Worm (Caenorhabditis elegans) whole organism, late embryonic: ENCODE data around the gene Y62H9A.7.
A peak's percentile ranks its signal among the peaks of the same experiment; 100 is the strongest.

Experiments
- C08G9.2 ChIP-seq: sonication (generic microtip); optimal IDR thresholded peaks from 2 replicates; lab custom pipeline; 2016; ENCODE audit warnings: mild to moderate bottlenecking, missing genetic modification characterization, moderate library complexity, missing compliant biosample characterization
- C38D4.7 ChIP-seq: fragments of 200-800 bp; sonication (Bioruptor generic); optimal IDR thresholded peaks from 2 replicates; lab custom pipeline; 2018; ENCODE audit warnings: mild to moderate bottlenecking, missing genetic modification characterization, moderate library complexity, missing compliant biosample characterization
- K09A11.1 ChIP-seq: sonication (generic microtip); optimal IDR thresholded peaks from 2 replicates; lab custom pipeline; 2017; ENCODE audit warnings: antibody characterized with exemption, mild to moderate bottlenecking, missing genetic modification characterization, missing compliant biosample characterization; ENCODE audit not compliant: insufficient read depth
- ceh-14 ChIP-seq: sonication (generic microtip); optimal IDR thresholded peaks from 2 replicates; lab custom pipeline; 2016; ENCODE audit warnings: missing genotype, missing genetic modification characterization, missing compliant biosample characterization
- ceh-2 ChIP-seq: sonication (generic microtip); optimal IDR thresholded peaks from 2 replicates; lab custom pipeline; 2016; ENCODE audit warnings: missing genotype, missing genetic modification characterization, missing compliant biosample characterization
- ceh-22 ChIP-seq: sonication (generic microtip); optimal IDR thresholded peaks from 2 replicates; lab custom pipeline; 2017; ENCODE audit warnings: missing biosample characterization, missing genetic modification characterization
- ceh-30 ChIP-seq: fragments of 150-350 bp; optimal IDR thresholded peaks from 2 replicates; lab custom pipeline; 2014; ENCODE audit warnings: missing biosample characterization, missing genetic modification characterization
- ceh-45 ChIP-seq: fragments of 200-800 bp; sonication (Bioruptor generic); IDR thresholded peaks from 2 replicates; pipeline ENCODE4 v1.3.6; 2022; ENCODE audit warnings: missing genetic modification reagents, missing genetic modification characterization, missing compliant biosample characterization
- ceh-48 ChIP-seq: sonication (generic microtip); optimal IDR thresholded peaks from 2 replicates; lab custom pipeline; 2016; ENCODE audit warnings: missing genetic modification characterization, inconsistent platforms, missing compliant biosample characterization
- ceh-9 ChIP-seq: sonication (generic microtip); optimal IDR thresholded peaks from 2 replicates; lab custom pipeline; 2016; ENCODE audit warnings: mild to moderate bottlenecking, missing genetic modification characterization, inconsistent platforms, missing compliant biosample characterization
- che-1 ChIP-seq: sonication (generic microtip); optimal IDR thresholded peaks from 2 replicates; lab custom pipeline; 2016; ENCODE audit warnings: mild to moderate bottlenecking, missing genetic modification characterization, missing compliant biosample characterization
- dmd-4 ChIP-seq: sonication (generic microtip); optimal IDR thresholded peaks from 2 replicates; lab custom pipeline; 2016; ENCODE audit warnings: borderline replicate concordance, missing genetic modification characterization, missing compliant biosample characterization
- elt-2 ChIP-seq: sonication (generic microtip); optimal IDR thresholded peaks from 2 replicates; lab custom pipeline; 2016; ENCODE audit warnings: missing genetic modification reagents, missing genetic modification characterization, missing compliant biosample characterization
- ets-4 ChIP-seq: sonication (generic microtip); optimal IDR thresholded peaks from 2 replicates; lab custom pipeline; 2016; ENCODE audit warnings: missing genetic modification characterization, missing compliant biosample characterization
- fax-1 ChIP-seq: sonication (generic microtip); optimal IDR thresholded peaks from 2 replicates; lab custom pipeline; 2016; ENCODE audit warnings: missing genotype, missing genetic modification characterization, missing compliant biosample characterization
- fkh-10 ChIP-seq: fragments of 150-350 bp; optimal IDR thresholded peaks from 2 replicates; lab custom pipeline; 2014; ENCODE audit warnings: missing biosample characterization, missing genetic modification reagents, missing genetic modification characterization
- gmeb-2 ChIP-seq: sonication (generic microtip); optimal IDR thresholded peaks from 2 replicates; lab custom pipeline; 2016; ENCODE audit warnings: missing genetic modification characterization, inconsistent platforms, missing compliant biosample characterization
- hlh-15 ChIP-seq: sonication (generic microtip); optimal IDR thresholded peaks from 2 replicates; lab custom pipeline; 2016; ENCODE audit warnings: missing genetic modification characterization, missing compliant biosample characterization
- hlh-30 ChIP-seq: sonication (generic microtip); optimal IDR thresholded peaks from 2 replicates; lab custom pipeline; 2017; ENCODE audit warnings: antibody characterized with exemption, missing genetic modification characterization, missing compliant biosample characterization; ENCODE audit not compliant: insufficient read depth
- hlh-6 ChIP-seq: sonication (generic microtip); optimal IDR thresholded peaks from 2 replicates; lab custom pipeline; 2016; ENCODE audit warnings: missing genotype, missing genetic modification characterization, missing compliant biosample characterization
- lin-11 ChIP-seq: fragments of 200-800 bp; sonication (Bioruptor generic); optimal IDR thresholded peaks from 2 replicates; lab custom pipeline; 2018; ENCODE audit warnings: mild to moderate bottlenecking, missing genetic modification characterization, missing compliant biosample characterization
- madf-2 ChIP-seq: sonication (generic microtip); optimal IDR thresholded peaks from 2 replicates; lab custom pipeline; 2017; ENCODE audit warnings: missing genetic modification characterization, missing compliant biosample characterization
- nfya-1 ChIP-seq: sonication (generic microtip); optimal IDR thresholded peaks from 2 replicates; lab custom pipeline; 2017; ENCODE audit warnings: missing genetic modification characterization, mild to moderate bottlenecking, missing compliant biosample characterization, antibody characterized with exemption, moderate library complexity
- npax-4 ChIP-seq: sonication (generic microtip); optimal IDR thresholded peaks from 2 replicates; lab custom pipeline; 2016; ENCODE audit warnings: missing genetic modification characterization, missing compliant biosample characterization
- pax-1 ChIP-seq: fragments of 150-350 bp; optimal IDR thresholded peaks from 2 replicates; lab custom pipeline; 2014; ENCODE audit warnings: missing biosample characterization, missing genetic modification characterization
- pha-2 ChIP-seq: sonication (generic microtip); optimal IDR thresholded peaks from 2 replicates; lab custom pipeline; 2017; ENCODE audit warnings: mild to moderate bottlenecking, missing genetic modification characterization, missing compliant biosample characterization
- pha-4 ChIP-seq: fragments of 150-350 bp; optimal IDR thresholded peaks from 2 replicates; lab custom pipeline; 2018; ENCODE audit warnings: missing biosample characterization, missing genetic modification reagents, missing genetic modification characterization
- pqm-1 ChIP-seq: sonication (generic microtip); optimal IDR thresholded peaks from 2 replicates; lab custom pipeline; 2016; ENCODE audit warnings: missing genetic modification characterization, missing compliant biosample characterization
- pros-1 ChIP-seq: fragments of 150-350 bp; optimal IDR thresholded peaks from 2 replicates; lab custom pipeline; 2014; ENCODE audit warnings: missing biosample characterization, missing genetic modification reagents, missing genetic modification characterization
- sdc-2 ChIP-seq: sonication (generic microtip); optimal IDR thresholded peaks from 2 replicates; lab custom pipeline; 2016; ENCODE audit warnings: missing genotype, missing genetic modification characterization, missing compliant biosample characterization
- sox-4 ChIP-seq: sonication (generic microtip); optimal IDR thresholded peaks from 2 replicates; lab custom pipeline; 2017; ENCODE audit warnings: mild to moderate bottlenecking, missing genetic modification characterization, inconsistent platforms, missing compliant biosample characterization
- syd-9 ChIP-seq: sonication (generic microtip); optimal IDR thresholded peaks from 2 replicates; lab custom pipeline; 2016; ENCODE audit warnings: mild to moderate bottlenecking, missing genetic modification characterization, moderate library complexity, missing compliant biosample characterization
- tbx-7 ChIP-seq: sonication (generic microtip); optimal IDR thresholded peaks from 2 replicates; lab custom pipeline; 2016; ENCODE audit warnings: missing genotype, missing genetic modification characterization, missing compliant biosample characterization
- ttx-3 ChIP-seq: sonication (generic microtip); optimal IDR thresholded peaks from 2 replicates; lab custom pipeline; 2016; ENCODE audit warnings: missing genetic modification reagents, missing genetic modification characterization, missing compliant biosample characterization
- unc-55 ChIP-seq: sonication (generic microtip); optimal IDR thresholded peaks from 2 replicates; lab custom pipeline; 2017; ENCODE audit warnings: missing biosample characterization, missing genetic modification reagents, missing genetic modification characterization
- unc-86 ChIP-seq: sonication (generic microtip); optimal IDR thresholded peaks from 2 replicates; lab custom pipeline; 2016; ENCODE audit warnings: missing genetic modification characterization, missing compliant biosample characterization
- zip-5 ChIP-seq: sonication (generic microtip); optimal IDR thresholded peaks from 2 replicates; lab custom pipeline; 2016; ENCODE audit warnings: missing genetic modification characterization, missing compliant biosample characterization
- ztf-16 ChIP-seq: sonication (generic microtip); optimal IDR thresholded peaks from 2 replicates; lab custom pipeline; 2017; ENCODE audit warnings: missing genetic modification characterization, missing compliant biosample characterization

Gene Y62H9A.7

DNA sequence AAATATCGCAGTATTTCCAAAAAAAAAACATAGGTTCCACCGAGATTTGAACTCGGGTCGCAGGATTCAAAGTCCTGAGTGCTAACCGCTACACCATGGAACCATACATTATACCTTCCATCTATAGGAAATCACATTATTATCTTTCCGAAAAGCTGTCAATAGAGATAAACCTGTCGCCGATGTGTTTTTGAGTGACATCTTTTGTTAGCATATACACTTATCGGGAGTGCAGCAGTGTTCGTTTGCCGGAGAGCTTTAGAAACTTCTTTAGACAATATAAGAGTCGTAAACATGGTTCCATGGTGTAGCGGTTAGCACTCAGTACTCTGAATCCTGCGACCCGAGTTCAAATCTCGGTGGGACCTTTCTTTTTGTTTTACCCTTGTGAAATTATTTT, 13.3 kb downstream of the Y62H9A.7 start:
- TF ChIP-seq elt-2 (tag; lab: Kevin White, UChicago) (no peak), syd-9 (tag; lab: Kevin White, UChicago) (no peak), sox-4 (tag; lab: Kevin White, UChicago) (no peak), ceh-14 (tag; lab: Kevin White, UChicago) (no peak), ceh-48 (tag; lab: Kevin White, UChicago) (no peak), pros-1 (tag; lab: Kevin White, UChicago) (no peak), madf-2 (tag; lab: Kevin White, UChicago) (no peak), ets-4 (no peak), unc-55 (GFP tag; lab: Kevin White, UChicago) (no peak), pqm-1 (tag; lab: Kevin White, UChicago) (no peak), fax-1 (tag; lab: Kevin White, UChicago) (no peak), hlh-15 (tag; lab: Kevin White, UChicago) (no peak)

- peak; percentile 4 for TF ChIP-seq C38D4.7 (GFP tag; lab: Kevin White, UChicago)
- peak; percentile 12 for TF ChIP-seq sdc-2 (tag; lab: Kevin White, UChicago)
- TF ChIP-seq fax-1 (tag; lab: Kevin White, UChicago), result no peak
These were observed 15.1 kb downstream of the Y62H9A.7 start for ce11 chrX:11870393-11870792.

- TF ChIP-seq sdc-2 (tag; lab: Kevin White, UChicago) (no peak), ztf-16 (tag; lab: Kevin White, UChicago) (no peak), pha-4 (tag; lab: Kevin White, UChicago) (no peak)
These were observed 16.2 kb downstream of the Y62H9A.7 start, which contains the start of gene dot-1.2 for ce11 chrX:11869260-11869659. Gene dot-1.2, minus strand, starts transcription at chrX:11869360.

ce11 chrX:11865083-11865482, 20.4 kb downstream of the Y62H9A.7 start, which contains the start of gene F54F7.6:
Gene F54F7.6, plus strand, starts transcription at chrX:11865383.
- TF ChIP-seq pax-1 (tag; lab: Kevin White, UChicago), result no peak
- TF ChIP-seq zip-5 (tag; lab: Kevin White, UChicago), result no peak
- TF ChIP-seq C38D4.7 (GFP tag; lab: Kevin White, UChicago), result no peak
- no peak for TF ChIP-seq tbx-7
- TF ChIP-seq gmeb-2 (tag; lab: Kevin White, UChicago), result no peak
- TF ChIP-seq syd-9 (tag; lab: Kevin White, UChicago), result no peak
- no peak for TF ChIP-seq lin-11 (tag; lab: Kevin White, UChicago)
- no peak for TF ChIP-seq hlh-15 (tag; lab: Kevin White, UChicago)
- TF ChIP-seq fkh-10 (GFP tag; lab: Kevin White, UChicago), result no peak
- TF ChIP-seq unc-86 (tag; lab: Kevin White, UChicago), result no peak

DNA sequence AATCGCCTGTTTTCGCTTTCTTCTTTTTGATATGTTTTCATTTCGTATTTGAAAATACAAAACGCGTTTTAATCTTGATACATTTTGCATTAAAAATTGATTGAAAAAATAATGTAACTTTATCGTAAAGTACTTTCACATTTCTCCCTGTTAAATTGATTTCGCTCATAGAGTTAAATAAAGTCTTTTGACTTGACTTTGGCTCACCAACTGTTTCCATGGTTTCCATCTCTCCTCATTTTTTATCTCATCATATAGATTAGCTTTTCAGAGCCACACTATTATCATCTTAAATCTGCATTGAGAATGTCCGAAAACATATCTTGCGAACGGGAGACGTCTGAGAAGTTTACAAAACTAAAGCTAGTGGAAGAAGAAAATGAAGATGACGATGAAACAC, 22.2 kb downstream of the Y62H9A.7 start, which contains the start of gene F54F7.10:
Gene F54F7.10, plus strand, starts transcription at position 301 of the 400 bp plus-strand sequence.
- TF ChIP-seq hlh-6 (tag; lab: Kevin White, UChicago), result no peak
- no peak for TF ChIP-seq npax-4 (tag; lab: Kevin White, UChicago)
- no peak for TF ChIP-seq C38D4.7 (GFP tag; lab: Kevin White, UChicago)
- no peak for TF ChIP-seq fax-1 (tag; lab: Kevin White, UChicago)
- TF ChIP-seq pqm-1 (tag; lab: Kevin White, UChicago), result no peak

DNA sequence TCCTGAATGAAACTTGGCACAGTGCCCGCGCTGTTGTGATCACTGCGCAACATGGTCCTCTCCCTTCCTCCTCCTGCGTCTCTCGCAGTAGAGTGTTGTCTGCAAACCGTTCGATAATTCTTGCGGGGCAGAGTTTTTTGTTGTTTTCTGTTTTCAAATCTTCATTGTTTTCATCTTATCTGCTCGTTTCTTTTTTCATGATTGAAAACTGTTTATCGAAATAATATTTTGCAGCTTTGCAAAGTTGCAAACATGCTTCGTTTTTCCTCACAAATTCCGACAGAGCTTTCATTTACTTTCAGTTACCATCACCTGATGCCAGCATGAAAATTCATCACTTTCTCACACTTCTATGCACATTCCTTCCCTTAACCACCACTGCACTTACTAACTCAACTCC, 28.3 kb downstream of the Y62H9A.7 start, which contains the start of gene mes-1:
Gene mes-1, plus strand, starts transcription at position 301 of the 400 bp plus-strand sequence.
- no peak for TF ChIP-seq ceh-9 (tag; lab: Kevin White, UChicago)
- TF ChIP-seq K09A11.1 (tag; lab: Kevin White, UChicago), result no peak
- no peak for TF ChIP-seq che-1
- no peak for TF ChIP-seq pha-2
- no peak for TF ChIP-seq pha-4 (tag; lab: Kevin White, UChicago)
- no peak for TF ChIP-seq nfya-1 (tag; lab: Kevin White, UChicago)
- TF ChIP-seq ceh-45 (GFP tag; lab: Robert Waterston, UW), result no peak
- TF ChIP-seq dmd-4 (tag; lab: Kevin White, UChicago), result no peak
- no peak for TF ChIP-seq pax-1 (tag; lab: Kevin White, UChicago)
- TF ChIP-seq ceh-14 (tag; lab: Kevin White, UChicago), result no peak
- TF ChIP-seq tbx-7, result no peak
- TF ChIP-seq C08G9.2 (tag; lab: Kevin White, UChicago), result no peak
- no peak for TF ChIP-seq ttx-3
- TF ChIP-seq C38D4.7 (GFP tag; lab: Kevin White, UChicago), result no peak
- no peak for TF ChIP-seq ceh-2 (tag; lab: Kevin White, UChicago)
- TF ChIP-seq npax-4 (tag; lab: Kevin White, UChicago), result no peak
- no peak for TF ChIP-seq hlh-30
- TF ChIP-seq fax-1 (tag; lab: Kevin White, UChicago), result no peak
- TF ChIP-seq ceh-30 (tag; lab: Kevin White, UChicago), result no peak
- TF ChIP-seq ceh-22, result no peak
- TF ChIP-seq, all 69 proteins: peak for 0
